Worm (Caenorhabditis elegans): ENCODE data around the gene sir-2.1.

The sir-2.1 gene

DNA sequence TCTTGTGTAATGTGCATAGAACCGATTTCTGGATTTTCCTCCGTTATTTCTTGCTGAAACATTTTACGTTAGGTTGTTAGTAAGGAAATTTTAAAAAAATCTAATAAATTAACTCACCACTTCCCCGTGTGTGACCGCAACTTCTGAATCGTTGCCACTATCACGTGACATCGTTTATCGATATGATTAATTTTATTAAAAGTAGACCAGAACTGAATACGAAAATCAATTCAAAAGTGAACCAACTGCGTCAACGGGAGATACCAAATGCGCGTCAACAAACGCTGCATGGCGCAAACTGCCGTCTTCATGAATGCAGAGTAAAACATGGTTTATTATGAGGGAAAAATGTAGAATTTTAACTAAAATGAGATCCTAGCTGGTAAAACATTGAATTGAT, at the start of gene sir-2.1:
Gene sir-2.1, minus strand, starts transcription at position 212 of the 400 bp plus-strand sequence.
- TF ChIP-seq daf-16 (GFP tag; optimal IDR thresholded peaks at IDR 0.05) (no peak), daf-16 (tag; optimal IDR thresholded peaks at IDR 0.05) (peak; percentile 21), dpl-1 (GFP tag; optimal IDR thresholded peaks at IDR 0.05) (peak; percentile 52), dve-1 (tag; optimal IDR thresholded peaks at IDR 0.05; ENCODE audit: insufficient read depth) (peak; percentile 58), rbr-2 (tag; optimal IDR thresholded peaks at IDR 0.05) (peak; percentile 58), mep-1 (tag; optimal IDR thresholded peaks at IDR 0.05) (peak; percentile 50), zip-11 (GFP tag; IDR thresholded peaks at IDR 0.05) (no peak), nhr-10 (tag; optimal IDR thresholded peaks at IDR 0.05) (no peak), jun-1 (tag; optimal IDR thresholded peaks at IDR 0.05) (peak; percentile 21), hlh-30 (tag; optimal IDR thresholded peaks at IDR 0.05; ENCODE audit: insufficient read depth) (peak; percentile 54), unc-130 (GFP tag; optimal IDR thresholded peaks at IDR 0.05) (peak; percentile 30), T20F7.1 (GFP tag; optimal IDR thresholded peaks at IDR 0.05) (peak; percentile 65), mes-2 (tag; optimal IDR thresholded peaks at IDR 0.05; ENCODE audit: poor library complexity, severe bottlenecking) (peak; percentile 71), nhr-102 (tag; optimal IDR thresholded peaks at IDR 0.05) (peak; percentile 23), lim-7 (GFP tag; IDR thresholded peaks at IDR 0.05) (no peak), F26F4.8 (GFP tag; conservative IDR thresholded peaks at IDR 0.05) (no peak), hmg-1.1 (GFP tag; IDR thresholded peaks at IDR 0.05) (peak; percentile 57; the same call in 1 of the 2 replicates), lin-38 (GFP tag; IDR thresholded peaks at IDR 0.05) (peak; percentile 53), ama-1 (optimal IDR thresholded peaks at IDR 0.05) (peak; percentile 29), lsy-2 (tag; optimal IDR thresholded peaks at IDR 0.05) (peak in 1 of 2 experiments; percentile 69), hlh-11 (tag; optimal IDR thresholded peaks at IDR 0.05) (no peak), spr-3 (GFP tag; optimal IDR thresholded peaks at IDR 0.05) (peak; percentile 5), T26A8.4 (GFP tag; IDR thresholded peaks at IDR 0.05) (peak; percentile 26; the same call in 1 of the 2 replicates), lin-1 (GFP tag; IDR thresholded peaks at IDR 0.05) (no peak), F10B5.3 (tag; optimal IDR thresholded peaks at IDR 0.05) (peak; percentile 57)

DNA sequence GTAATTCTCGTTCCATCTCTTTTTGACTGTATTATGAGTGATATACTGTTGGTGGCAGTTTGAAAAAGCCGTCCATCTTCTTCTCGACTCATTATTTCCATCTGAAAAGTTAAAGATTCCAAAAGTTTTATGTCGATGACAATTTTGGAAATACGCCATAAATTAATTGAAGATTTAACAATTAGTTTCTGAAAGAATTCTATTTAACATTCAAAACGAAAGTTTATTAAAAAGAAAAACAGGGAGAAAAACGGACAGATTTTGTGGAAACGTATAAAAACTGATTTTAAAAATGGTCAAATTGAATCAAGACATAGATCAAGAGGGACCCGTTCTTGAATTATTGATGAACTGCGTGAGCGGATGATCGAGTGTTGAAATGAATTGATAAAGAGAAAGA, 47.8 kb upstream of the sir-2.1 start, which contains the start of gene R10H10.7:
Gene R10H10.7, minus strand, starts transcription at position 101 of the 400 bp plus-strand sequence.
- TF ChIP-seq mxl-2 (GFP tag; conservative IDR thresholded peaks at IDR 0.05): no peak
- TF ChIP-seq aha-1 (tag): peak; percentile 26

DNA sequence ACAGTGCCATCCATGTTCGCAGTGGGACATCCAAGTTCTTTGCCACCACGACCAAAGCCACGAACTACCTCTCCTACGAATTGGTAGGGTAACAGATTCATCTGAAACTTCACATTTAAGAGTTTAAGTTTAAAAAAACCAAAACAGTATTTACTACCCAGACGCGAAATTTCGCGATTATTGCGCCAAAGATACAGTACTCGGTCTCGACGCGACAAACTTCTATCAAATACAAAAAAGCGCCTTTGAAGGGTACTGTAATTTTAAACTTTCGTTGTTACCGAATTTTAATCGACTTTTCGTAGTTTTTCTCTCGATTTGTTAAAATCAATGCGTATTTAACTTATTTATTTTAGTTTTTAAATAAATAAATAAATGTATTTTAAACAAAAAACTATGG, 43.3 kb upstream of the sir-2.1 start, which contains the start of gene rfk-1:
Gene rfk-1, minus strand, starts transcription at position 101 of the 400 bp plus-strand sequence.
- no peak for TF ChIP-seq madf-5 (GFP tag; IDR thresholded peaks at IDR 0.05)
- TF ChIP-seq mxl-2 (GFP tag; conservative IDR thresholded peaks at IDR 0.05): no peak
- TF ChIP-seq ceh-20 (GFP tag; IDR thresholded peaks at IDR 0.05): no peak
- no peak for TF ChIP-seq zfp-3 (GFP tag; conservative IDR thresholded peaks at IDR 0.05)
- TF ChIP-seq tra-1 (GFP tag; IDR thresholded peaks at IDR 0.05): no peak
- TF ChIP-seq nhr-77 (tag; optimal IDR thresholded peaks at IDR 0.05): no peak
- no peak for TF ChIP-seq arid-1 (GFP tag; conservative IDR thresholded peaks at IDR 0.05)
- no peak for TF ChIP-seq lin-39 (tag; optimal IDR thresholded peaks at IDR 0.05)
- no peak for TF ChIP-seq lir-3 (tag; optimal IDR thresholded peaks at IDR 0.05)

DNA sequence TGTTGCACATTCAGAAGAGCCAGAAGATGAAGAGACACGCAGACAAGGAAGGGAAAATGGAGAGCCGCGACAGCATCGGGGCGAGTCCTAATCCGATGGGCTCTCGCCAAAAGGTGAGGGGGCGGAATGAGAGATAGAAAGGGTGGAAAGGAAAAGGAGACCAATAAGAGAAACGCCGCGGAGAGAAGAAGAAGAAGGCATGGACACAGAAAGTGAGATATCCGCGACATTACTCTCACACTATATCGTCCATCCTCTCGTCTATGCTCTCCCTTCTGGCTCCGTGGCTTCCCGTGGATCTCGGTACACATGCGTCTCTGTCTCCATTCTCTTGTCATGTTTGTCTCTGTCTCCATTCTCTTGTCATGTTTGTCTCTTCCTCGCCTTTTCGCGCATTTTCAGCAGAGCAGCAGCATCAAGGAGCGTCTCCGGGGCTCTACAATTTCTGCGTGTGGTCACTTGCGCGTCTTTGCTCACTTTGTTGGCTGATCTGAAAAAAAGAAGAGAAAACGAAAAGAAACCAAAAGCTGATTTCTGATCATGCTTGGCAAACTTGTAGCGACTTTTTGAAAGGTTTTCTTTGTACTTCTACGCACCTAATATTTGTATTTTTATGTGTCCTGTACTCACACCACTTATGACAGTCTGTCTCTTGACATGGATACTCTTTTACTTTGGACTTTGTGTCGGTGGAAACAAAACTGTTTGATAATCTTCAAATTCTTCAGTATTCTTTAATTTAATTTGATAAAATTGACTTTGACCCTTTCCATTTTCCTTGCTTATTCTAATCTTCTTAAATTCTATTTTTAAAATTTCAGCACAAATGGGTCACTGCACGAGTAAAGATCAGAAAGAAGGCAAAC, 37.4 kb upstream of the sir-2.1 start, which contains the start of gene gpa-7:
Gene gpa-7, plus strand, starts transcription at position 816 of the 866 bp plus-strand sequence.
- peak; percentile 97 for TF ChIP-seq aha-1 (tag)
- peak; percentile 40 to 47 for TF ChIP-seq lsy-2 (tag; optimal IDR thresholded peaks at IDR 0.05)
- no peak for TF ChIP-seq unc-130 (GFP tag; optimal IDR thresholded peaks at IDR 0.05)
- peak; percentile 33 for TF ChIP-seq nhr-48 (tag; optimal IDR thresholded peaks at IDR 0.05)
- peak; percentile 57; the same call in 1 of the 2 replicates for TF ChIP-seq lim-7 (GFP tag; IDR thresholded peaks at IDR 0.05)
- TF ChIP-seq T26A8.4 (GFP tag; IDR thresholded peaks at IDR 0.05): 0 out of 2 replicates have a peak, but pooled peaks have one; percentile 61
- TF ChIP-seq unc-62 (GFP tag; optimal IDR thresholded peaks at IDR 0.05 in 1 of 2): peak in 1 of 2 experiments; percentile 99
- TF ChIP-seq unc-62 (tag; optimal IDR thresholded peaks at IDR 0.05): no peak
- peak; percentile 25 for TF ChIP-seq mxl-3 (GFP tag; optimal IDR thresholded peaks at IDR 0.05)
- no peak for TF ChIP-seq lir-3 (tag; optimal IDR thresholded peaks at IDR 0.05)
- no peak for TF ChIP-seq nhr-111 (GFP tag; optimal IDR thresholded peaks at IDR 0.05)
- no peak for TF ChIP-seq mxl-2 (GFP tag; conservative IDR thresholded peaks at IDR 0.05)
- no peak for TF ChIP-seq dve-1 (tag; optimal IDR thresholded peaks at IDR 0.05; ENCODE audit: insufficient read depth)
- TF ChIP-seq F10B5.3 (tag; optimal IDR thresholded peaks at IDR 0.05): no peak
- TF ChIP-seq nhr-11 (tag; optimal IDR thresholded peaks at IDR 0.05): peak; percentile 66
- no peak for TF ChIP-seq ceh-44 (GFP tag; IDR thresholded peaks at IDR 0.05)
- TF ChIP-seq hmg-1.1 (GFP tag; IDR thresholded peaks at IDR 0.05): peak; percentile 72
- TF ChIP-seq ceh-32 (tag; optimal IDR thresholded peaks at IDR 0.05; ENCODE audit: poor library complexity): peak; percentile 45
